Worm (Caenorhabditis elegans): ENCODE results near the gene srx-33.

DNA sequence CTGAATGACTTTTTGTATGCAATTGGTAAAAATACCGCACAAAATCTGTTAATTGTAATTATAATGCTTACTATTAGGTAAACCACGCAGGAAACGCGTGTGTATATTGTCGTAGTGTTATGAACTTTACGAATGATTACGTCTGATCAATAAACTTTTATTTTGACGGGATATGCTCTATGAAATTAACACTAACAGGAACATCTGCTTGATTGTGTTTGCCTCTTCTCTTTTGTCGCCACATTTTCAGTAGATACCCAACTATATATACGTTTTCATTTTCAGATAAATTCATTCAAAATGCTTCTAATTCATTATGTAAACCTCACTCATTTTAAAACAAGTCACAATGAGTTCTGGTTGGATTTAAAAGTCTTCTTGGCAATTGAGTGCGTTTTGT lies 13.6 kb upstream of the srx-33 start, which contains the start of gene sre-10:
- TF ChIP-seq ztf-29 (GFP tag; IDR thresholded peaks at IDR 0.05) (no peak), flt-1 (GFP tag; IDR thresholded peaks at IDR 0.05) (no peak), tab-1 (GFP tag; IDR thresholded peaks at IDR 0.05) (no peak)

Data from whole organism, midembryonic.